Worm (Caenorhabditis elegans) whole organism, L1 larva: ENCODE results near the gene nlp-25.
A peak's percentile ranks its signal among the peaks of the same experiment; 100 is the strongest.

Source experiments
- C04F5.9 ChIP-seq: sonication (generic microtip); optimal IDR thresholded peaks from 2 replicates; lab custom pipeline; 2016; ENCODE audit warnings: missing genetic modification characterization, missing compliant biosample characterization
- C34B4.2 ChIP-seq: sonication (generic microtip); optimal IDR thresholded peaks from 2 replicates; lab custom pipeline; 2017; ENCODE audit warnings: mild to moderate bottlenecking, missing genetic modification characterization, missing compliant biosample characterization
- F16B12.6 ChIP-seq: fragments of 150-350 bp; optimal IDR thresholded peaks from 2 replicates; lab custom pipeline; 2014; ENCODE audit warnings: missing biosample characterization, missing genetic modification characterization
- alr-1 ChIP-seq: fragments of 200-800 bp; sonication (Bioruptor generic); optimal IDR thresholded peaks from 2 replicates; lab custom pipeline; 2018; ENCODE audit warnings: borderline replicate concordance, mild to moderate bottlenecking, missing genetic modification characterization, missing compliant biosample characterization
- aly-2 ChIP-seq: fragments of 150-350 bp; optimal IDR thresholded peaks from 2 replicates; lab custom pipeline; 2014; ENCODE audit warnings: missing biosample characterization, missing genetic modification characterization
- blmp-1 ChIP-seq: fragments of 150-350 bp; optimal IDR thresholded peaks from 2 replicates; lab custom pipeline; 2014; ENCODE audit warnings: missing biosample characterization, missing genetic modification characterization
- ceh-88 ChIP-seq: fragments of 200-800 bp; sonication (Bioruptor generic); IDR thresholded peaks from 2 replicates; pipeline ENCODE4 v1.3.6; 2022; ENCODE audit warnings: missing genetic modification characterization, missing compliant biosample characterization
- ceh-90 ChIP-seq: sonication (generic microtip); optimal IDR thresholded peaks from 2 replicates; lab custom pipeline; 2016; ENCODE audit warnings: missing genetic modification characterization, missing compliant biosample characterization
- ces-1 ChIP-seq: fragments of 150-350 bp; optimal IDR thresholded peaks from 2 replicates; lab custom pipeline; 2014; ENCODE audit warnings: missing biosample characterization, missing genetic modification reagents, missing genetic modification characterization
- efl-1 ChIP-seq, 4 experiments: fragments of 150-350 bp; optimal IDR thresholded peaks in 3 of 4; peaks in 1 of 4; 1 replicate in 1 of 4; 2 replicates in 3 of 4; lab custom pipeline; 2014; ENCODE audit warnings: missing biosample characterization in 2 of 4, missing genetic modification characterization in 2 of 4, missing genetic modification reagents in 2 of 4
- efl-3 ChIP-seq: fragments of 200-800 bp; sonication (Bioruptor generic); optimal IDR thresholded peaks from 2 replicates; lab custom pipeline; 2018; ENCODE audit warnings: mild to moderate bottlenecking, missing genetic modification characterization, missing compliant biosample characterization
- egl-27 ChIP-seq, 2 experiments: fragments of 150-350 bp in 1 of 2; sonication (generic microtip); optimal IDR thresholded peaks; 3 replicates each; lab custom pipeline; 2017 to 2018; ENCODE audit warnings: missing biosample characterization in 2 of 2, missing genetic modification characterization in 2 of 2, missing genetic modification reagents in 2 of 2
- elt-3 ChIP-seq, 6 experiments: fragments of 150-350 bp in 1 of 6; sonication (generic microtip); optimal IDR thresholded peaks; 2 replicates each; lab custom pipeline; 2017 to 2018; ENCODE audit warnings: missing biosample characterization in 6 of 6, missing genetic modification characterization in 6 of 6, inconsistent platforms in 1 of 6
- fkh-10 ChIP-seq: sonication (generic microtip); optimal IDR thresholded peaks from 2 replicates; lab custom pipeline; 2017; ENCODE audit warnings: missing biosample characterization, missing genetic modification reagents, missing genetic modification characterization
- fkh-4 ChIP-seq: sonication (generic microtip); optimal IDR thresholded peaks from 2 replicates; lab custom pipeline; 2016; ENCODE audit warnings: missing compliant biosample characterization, missing genetic modification characterization, borderline replicate concordance
- fkh-8 ChIP-seq: sonication (generic microtip); optimal IDR thresholded peaks from 2 replicates; lab custom pipeline; 2016; ENCODE audit warnings: mild to moderate bottlenecking, missing genetic modification characterization, missing compliant biosample characterization
- hlh-17 ChIP-seq: fragments of 200-800 bp; sonication (Bioruptor generic); optimal IDR thresholded peaks from 2 replicates; lab custom pipeline; 2018; ENCODE audit warnings: missing genetic modification characterization, mild to moderate bottlenecking, missing compliant biosample characterization, moderate library complexity, borderline replicate concordance
- hlh-4 ChIP-seq: sonication (generic microtip); optimal IDR thresholded peaks from 2 replicates; lab custom pipeline; 2016; ENCODE audit warnings: mild to moderate bottlenecking, missing genetic modification characterization, missing compliant biosample characterization
- irx-1 ChIP-seq: sonication (generic microtip); optimal IDR thresholded peaks from 2 replicates; lab custom pipeline; 2016; ENCODE audit warnings: missing genetic modification characterization, missing compliant biosample characterization
- lin-13 ChIP-seq: fragments of 150-350 bp; optimal IDR thresholded peaks from 2 replicates; lab custom pipeline; 2014; ENCODE audit warnings: missing biosample characterization, missing genetic modification reagents, missing genetic modification characterization
- lin-14 ChIP-seq: fragments of 200-800 bp; sonication (Bioruptor generic); optimal IDR thresholded peaks from 2 replicates; lab custom pipeline; 2018; ENCODE audit warnings: mild to moderate bottlenecking, missing genetic modification characterization, moderate library complexity, missing compliant biosample characterization
- lin-35 ChIP-seq, 2 experiments: fragments of 150-350 bp; optimal IDR thresholded peaks; 2 replicates each; lab custom pipeline; 2014; ENCODE audit warnings: missing biosample characterization in 2 of 2, missing genetic modification characterization in 2 of 2, missing genetic modification reagents in 2 of 2
- lsy-2 ChIP-seq, 2 experiments: fragments of 150-350 bp; optimal IDR thresholded peaks; 2 replicates each; lab custom pipeline; 2014; ENCODE audit warnings: missing biosample characterization in 2 of 2, missing genetic modification characterization in 2 of 2
- mab-9 ChIP-seq: fragments of 200-800 bp; sonication (Bioruptor generic); IDR thresholded peaks from 2 replicates; pipeline ENCODE4 v1.3.6; 2022; ENCODE audit warnings: missing genetic modification reagents, missing genetic modification characterization, missing compliant biosample characterization
- mef-2 ChIP-seq: fragments of 150-350 bp; optimal IDR thresholded peaks from 2 replicates; lab custom pipeline; 2014; ENCODE audit warnings: missing biosample characterization, missing genetic modification characterization
- nhr-11 ChIP-seq: fragments of 150-350 bp; optimal IDR thresholded peaks from 2 replicates; lab custom pipeline; 2014; ENCODE audit warnings: missing biosample characterization, missing genetic modification characterization
- nhr-12 ChIP-seq: sonication (generic microtip); optimal IDR thresholded peaks from 2 replicates; lab custom pipeline; 2017; ENCODE audit warnings: missing biosample characterization, missing genetic modification characterization
- nhr-19 ChIP-seq: fragments of 200-800 bp; sonication (Bioruptor generic); conservative IDR thresholded peaks from 2 replicates; pipeline ENCODE4 v1.3.6; 2022; ENCODE audit warnings: missing genetic modification characterization, missing compliant biosample characterization
- nhr-28 ChIP-seq: fragments of 150-350 bp; optimal IDR thresholded peaks from 2 replicates; lab custom pipeline; 2014; ENCODE audit warnings: missing biosample characterization, missing genetic modification characterization
- nhr-47 ChIP-seq: sonication (generic microtip); optimal IDR thresholded peaks from 2 replicates; lab custom pipeline; 2016; ENCODE audit warnings: mild to moderate bottlenecking, missing genetic modification characterization, moderate library complexity, missing compliant biosample characterization
- nhr-71 ChIP-seq: sonication (generic microtip); optimal IDR thresholded peaks from 2 replicates; lab custom pipeline; 2016; ENCODE audit warnings: mild to moderate bottlenecking, missing genetic modification characterization, moderate library complexity, missing compliant biosample characterization
- nhr-76 ChIP-seq: sonication (generic microtip); optimal IDR thresholded peaks from 2 replicates; lab custom pipeline; 2017; ENCODE audit warnings: missing biosample characterization, missing genetic modification characterization
- nhr-77 ChIP-seq: fragments of 150-350 bp; optimal IDR thresholded peaks from 2 replicates; lab custom pipeline; 2014; ENCODE audit warnings: missing biosample characterization, missing genetic modification characterization
- pqm-1 ChIP-seq: sonication (generic microtip); optimal IDR thresholded peaks from 3 replicates; lab custom pipeline; 2017; ENCODE audit warnings: missing biosample characterization, missing genetic modification characterization
- skn-1 ChIP-seq: fragments of 150-350 bp; optimal IDR thresholded peaks from 2 replicates; lab custom pipeline; 2014; ENCODE audit warnings: missing biosample characterization, missing genetic modification characterization
- sptf-1 ChIP-seq: fragments of 150-350 bp; optimal IDR thresholded peaks from 2 replicates; lab custom pipeline; 2014; ENCODE audit warnings: missing biosample characterization, missing genetic modification characterization
- unc-130 ChIP-seq: fragments of 150-350 bp; optimal IDR thresholded peaks from 2 replicates; lab custom pipeline; 2017; ENCODE audit warnings: missing biosample characterization, missing genetic modification characterization, inconsistent platforms
- unc-30 ChIP-seq: sonication (generic microtip); optimal IDR thresholded peaks from 2 replicates; lab custom pipeline; 2017; ENCODE audit warnings: missing biosample characterization, missing genetic modification characterization
- unc-62 ChIP-seq: fragments of 150-350 bp; optimal IDR thresholded peaks from 2 replicates; lab custom pipeline; 2014; ENCODE audit warnings: missing biosample characterization, missing genetic modification reagents, missing genetic modification characterization
- zag-1 ChIP-seq: fragments of 150-350 bp; optimal IDR thresholded peaks from 2 replicates; lab custom pipeline; 2014; ENCODE audit warnings: missing biosample characterization, missing genetic modification characterization
- zip-4 ChIP-seq: fragments of 200-800 bp; sonication (Bioruptor generic); optimal IDR thresholded peaks from 2 replicates; lab custom pipeline; 2018; ENCODE audit warnings: mild to moderate bottlenecking, missing genetic modification characterization, moderate library complexity, missing compliant biosample characterization
- ztf-4 ChIP-seq: fragments of 150-350 bp; optimal IDR thresholded peaks from 2 replicates; lab custom pipeline; 2014; ENCODE audit warnings: missing biosample characterization, missing genetic modification characterization

The nlp-25 gene

ce11 chrV:19643903-19644302 is 37.9 kb downstream of the nlp-25 start, which contains the start of the genes Y43F8C.7 and mrps-28 (continued):
- TF ChIP-seq sptf-1 (tag; lab: Kevin White, UChicago) (no peak), nhr-11 (no peak), fkh-4 (tag; lab: Kevin White, UChicago) (no peak), lin-14 (GFP tag; lab: Kevin White, UChicago) (no peak), aly-2 (tag; lab: Kevin White, UChicago) (peak; percentile 25), lin-13 (GFP tag; lab: Kevin White, UChicago) (no peak), ceh-88 (GFP tag; lab: Robert Waterston, UW) (no peak), nhr-19 (GFP tag; lab: Robert Waterston, UW) (peak; percentile 50), elt-3 (tag; optimal IDR thresholded peaks at IDR 0.05; lab: Kevin White, UChicago) (no peak), egl-27 (tag; optimal IDR thresholded peaks at IDR 0.05; lab: Kevin White, UChicago) (no peak), nhr-28 (tag; lab: Kevin White, UChicago) (no peak), alr-1 (no peak), unc-62 (GFP tag; lab: Kevin White, UChicago) (no peak), efl-3 (no peak), hlh-17 (GFP tag; lab: Kevin White, UChicago) (no peak), lin-35 (GFP tag; optimal IDR thresholded peaks at IDR 0.05; lab: Kevin White, UChicago) (peak; percentile 65 to 70), lsy-2 (tag; optimal IDR thresholded peaks at IDR 0.05; lab: Kevin White, UChicago) (peak; percentile 97 to 98), fkh-8 (tag; lab: Kevin White, UChicago) (peak; percentile 10), mef-2 (no peak), nhr-71 (tag; lab: Kevin White, UChicago) (no peak), ces-1 (GFP tag; lab: Kevin White, UChicago) (no peak), unc-30 (tag; lab: Kevin White, UChicago) (no peak), zag-1 (no peak), fkh-10 (GFP tag; lab: Kevin White, UChicago) (peak; percentile 25), unc-130 (tag; lab: Kevin White, UChicago) (peak; percentile 17), nhr-47 (tag; lab: Kevin White, UChicago) (peak; percentile 66), zip-4 (GFP tag; lab: Kevin White, UChicago) (no peak), ceh-90 (tag; lab: Kevin White, UChicago) (no peak), skn-1 (tag; lab: Kevin White, UChicago) (peak; percentile 43), hlh-4 (tag; lab: Kevin White, UChicago) (no peak), C34B4.2 (no peak), nhr-77 (peak; percentile 39), mab-9 (GFP tag; lab: Robert Waterston, UW) (no peak), nhr-76 (tag; lab: Kevin White, UChicago) (no peak), F16B12.6 (tag; lab: Kevin White, UChicago) (peak; percentile 91), blmp-1 (peak; percentile 33), irx-1 (peak; percentile 3), C04F5.9 (no peak)

- TF ChIP-seq F16B12.6 (tag; lab: Kevin White, UChicago): no peak
- no peak for TF ChIP-seq ztf-4 (tag; lab: Kevin White, UChicago)
- no peak for TF ChIP-seq pqm-1 (tag; lab: Kevin White, UChicago)
- no peak for TF ChIP-seq nhr-12 (tag; lab: Kevin White, UChicago)
- TF ChIP-seq efl-1 (optimal IDR thresholded peaks at IDR 0.05; lab: Kevin White, UChicago): no peak
- peak in 1 of 2 experiments; percentile 25 for TF ChIP-seq efl-1 (GFP tag; optimal IDR thresholded peaks at IDR 0.05 in 1 of 2; lab: Kevin White, UChicago)
Observed at ce11 chrV:19645572-19646155, 39.7 kb downstream of the nlp-25 start, which contains the start of gene Y43F8C.9. Gene Y43F8C.9, plus strand, starts transcription at chrV:19646105.
